Worm (Caenorhabditis elegans) whole organism, L1 larva: ENCODE results near the gene K03H6.1.

ENCODE experiments used
- isw-1 ChIP-seq: fragments of 200-800 bp; sonication (Bioruptor generic); IDR thresholded peaks from 2 replicates; pipeline ENCODE4 v1.3.6; 2022; ENCODE audit warnings: missing genetic modification characterization, missing compliant biosample characterization
- zag-1 ChIP-seq: fragments of 150-350 bp; optimal IDR thresholded peaks from 2 replicates; lab custom pipeline; 2014; ENCODE audit warnings: missing biosample characterization, missing genetic modification characterization

- TF ChIP-seq isw-1 (GFP tag; lab: Robert Waterston, UW) (no peak), zag-1 (tag; lab: Kevin White, UChicago) (no peak)
These were observed 7.6 kb upstream of the K03H6.1 start for ce11 chrIV:1515891-1516290.
